Fruit fly (Drosophila melanogaster) whole organism, embryonic: ENCODE data around the gene CG4577.

Source experiments
- BEAF-32 ChIP-seq: fragments of 200-800 bp; sonication (Bioruptor generic); optimal IDR thresholded peaks from 3 replicates; lab custom pipeline; 2017; ENCODE audit warnings: missing biosample characterization, missing genetic modification characterization, mild to moderate bottlenecking, moderate library complexity, missing genetic modification reagents
- Bteb2 ChIP-seq: fragments of 200-800 bp; sonication (Bioruptor generic); optimal IDR thresholded peaks from 2 replicates; lab custom pipeline; 2016; ENCODE audit warnings: missing biosample characterization, missing genetic modification characterization
- CG10267 ChIP-seq: fragments of 200-800 bp; sonication (Bioruptor generic); optimal IDR thresholded peaks from 2 replicates; lab custom pipeline; 2018; ENCODE audit warnings: missing biosample characterization, mild to moderate bottlenecking, missing genetic modification characterization, moderate library complexity
- CG11398 ChIP-seq: fragments of 200-800 bp; sonication (Bioruptor generic); optimal IDR thresholded peaks from 2 replicates; lab custom pipeline; 2016; ENCODE audit warnings: missing biosample characterization, missing genetic modification characterization
- CG13424 ChIP-seq: fragments of 200-800 bp; sonication (Bioruptor generic); optimal IDR thresholded peaks from 2 replicates; lab custom pipeline; 2019; ENCODE audit warnings: missing biosample characterization, mild to moderate bottlenecking, missing genetic modification characterization, moderate library complexity
- CG18476 ChIP-seq: fragments of 200-800 bp; sonication (Bioruptor generic); optimal IDR thresholded peaks from 2 replicates; lab custom pipeline; 2016; ENCODE audit warnings: missing biosample characterization, mild to moderate bottlenecking, missing genetic modification characterization
- CG2712 ChIP-seq: fragments of 200-800 bp; optimal IDR thresholded peaks from 3 replicates; lab custom pipeline; 2019; ENCODE audit warnings: missing biosample characterization, mild to moderate bottlenecking, missing genetic modification characterization, moderate library complexity
- CG30431 ChIP-seq: fragments of 200-800 bp; sonication (Bioruptor generic); optimal IDR thresholded peaks from 2 replicates; lab custom pipeline; 2017; ENCODE audit warnings: missing biosample characterization, missing genetic modification characterization
- CG33213 ChIP-seq: fragments of 200-800 bp; sonication (Bioruptor generic); optimal IDR thresholded peaks from 3 replicates; lab custom pipeline; 2016; ENCODE audit warnings: missing biosample characterization, missing genetic modification characterization
- CG3407 ChIP-seq: fragments of 200-800 bp; sonication (Bioruptor generic); optimal IDR thresholded peaks from 2 replicates; lab custom pipeline; 2018; ENCODE audit warnings: missing biosample characterization, mild to moderate bottlenecking, missing genetic modification characterization
- CG4854 ChIP-seq: fragments of 200-800 bp; sonication (Bioruptor generic); optimal IDR thresholded peaks from 2 replicates; lab custom pipeline; 2016; ENCODE audit warnings: missing biosample characterization, missing genetic modification characterization, inconsistent platforms
- CG6254 ChIP-seq: fragments of 200-800 bp; sonication (Bioruptor generic); optimal IDR thresholded peaks from 3 replicates; lab custom pipeline; 2017; ENCODE audit warnings: mild to moderate bottlenecking, missing biosample characterization, missing genetic modification reagents, missing genetic modification characterization
- CG7745 ChIP-seq: fragments of 200-800 bp; sonication (Bioruptor generic); optimal IDR thresholded peaks from 2 replicates; lab custom pipeline; 2018; ENCODE audit warnings: missing biosample characterization, mild to moderate bottlenecking, missing genetic modification characterization, moderate library complexity
- D ChIP-seq, 2 experiments: fragments of 200-800 bp in 1 of 2; fragments of >200 bp in 1 of 2; sonication (Bioruptor generic) in 1 of 2; optimal IDR thresholded peaks; 2 replicates in 1 of 2; 3 replicates in 1 of 2; lab custom pipeline; 2017; ENCODE audit warnings: mild to moderate bottlenecking in 1 of 2, missing biosample characterization in 1 of 2, missing genetic modification characterization in 1 of 2, missing genetic modification reagents in 1 of 2
- Dbx ChIP-seq: fragments of 200-800 bp; sonication (Bioruptor generic); IDR thresholded peaks from 3 replicates; pipeline ENCODE4 v1.3.6; 2022; ENCODE audit warnings: missing biosample characterization, missing genetic modification characterization
- Dip3 ChIP-seq: fragments of 200-800 bp; sonication (Bioruptor generic); optimal IDR thresholded peaks from 3 replicates; lab custom pipeline; 2016; ENCODE audit warnings: missing biosample characterization, missing genetic modification characterization
- Doc3 ChIP-seq: fragments of 200-800 bp; sonication (Bioruptor generic); IDR thresholded peaks from 3 replicates; pipeline ENCODE4 v1.3.6; 2022; ENCODE audit warnings: missing biosample characterization, missing genetic modification characterization; ENCODE audit not compliant: partially characterized antibody
- Ets65A ChIP-seq: fragments of 200-800 bp; sonication (Bioruptor generic); peaks from one replicate; lab custom pipeline; 2016; ENCODE audit warnings: missing biosample characterization, missing genetic modification characterization
- H15 ChIP-seq: fragments of 200-800 bp; sonication (Bioruptor generic); IDR thresholded peaks from 3 replicates; pipeline ENCODE4 v1.3.6; 2022; ENCODE audit warnings: missing biosample characterization, missing genetic modification characterization
- Hr3 ChIP-seq: fragments of 200-800 bp; sonication (Bioruptor generic); optimal IDR thresholded peaks from 3 replicates; lab custom pipeline; 2016; ENCODE audit warnings: missing biosample characterization, missing genetic modification characterization
- NC2α ChIP-seq: fragments of 200-800 bp; sonication (Bioruptor generic); optimal IDR thresholded peaks from 2 replicates; lab custom pipeline; 2016; ENCODE audit warnings: missing biosample characterization, missing genetic modification characterization
- NC2β ChIP-seq: fragments of 200-800 bp; sonication (Bioruptor generic); optimal IDR thresholded peaks from 2 replicates; lab custom pipeline; 2016; ENCODE audit warnings: missing biosample characterization, missing genetic modification characterization
- NFAT ChIP-seq: fragments of 200-800 bp; sonication (Bioruptor generic); IDR thresholded peaks from 2 replicates; pipeline ENCODE4 v1.3.6; 2022; ENCODE audit warnings: missing biosample characterization, missing genetic modification characterization
- NK7.1 ChIP-seq: fragments of 200-800 bp; sonication (Bioruptor generic); optimal IDR thresholded peaks from 3 replicates; lab custom pipeline; 2016; ENCODE audit warnings: missing biosample characterization, missing genetic modification characterization
- Nf-YA ChIP-seq: fragments of 200-800 bp; sonication (Bioruptor generic); IDR thresholded peaks from 2 replicates; pipeline ENCODE4 v1.3.6; 2022; ENCODE audit warnings: missing biosample characterization, missing genetic modification characterization
- Sox102F ChIP-seq: fragments of 200-800 bp; sonication (Bioruptor generic); optimal IDR thresholded peaks from 2 replicates; lab custom pipeline; 2018; ENCODE audit warnings: missing biosample characterization, mild to moderate bottlenecking, missing genetic modification characterization, moderate library complexity
- Tbp ChIP-seq: fragments of >200 bp; optimal IDR thresholded peaks from 2 replicates; lab custom pipeline; 2018; ENCODE audit warnings: missing biosample characterization, missing genetic modification characterization
- Xrp1 ChIP-seq: fragments of 200-800 bp; sonication (Bioruptor generic); IDR thresholded peaks from 2 replicates; pipeline ENCODE4 v1.3.6; 2022; ENCODE audit warnings: missing biosample characterization, missing genetic modification characterization
- bigmax ChIP-seq: fragments of 200-800 bp; sonication (Bioruptor generic); optimal IDR thresholded peaks from 2 replicates; lab custom pipeline; 2018; ENCODE audit warnings: missing biosample characterization, mild to moderate bottlenecking, missing genetic modification characterization
- caup ChIP-seq: fragments of 200-800 bp; sonication (Bioruptor generic); optimal IDR thresholded peaks from 3 replicates; lab custom pipeline; 2017; ENCODE audit warnings: missing biosample characterization, mild to moderate bottlenecking, missing genetic modification characterization, moderate library complexity; ENCODE audit not compliant: severe bottlenecking
- chinmo ChIP-seq: fragments of 200-800 bp; sonication (Bioruptor generic); IDR thresholded peaks from 4 replicates; pipeline ENCODE4 v1.3.6; 2022; ENCODE audit warnings: missing biosample characterization, missing genetic modification characterization; ENCODE audit not compliant: partially characterized antibody
- corto ChIP-seq: fragments of 200-800 bp; sonication (Bioruptor generic); optimal IDR thresholded peaks from 2 replicates; lab custom pipeline; 2016; ENCODE audit warnings: missing biosample characterization, mild to moderate bottlenecking, missing genetic modification characterization, moderate library complexity
- cwo ChIP-seq: fragments of 200-800 bp; sonication (Bioruptor generic); optimal IDR thresholded peaks from 3 replicates; lab custom pipeline; 2017; ENCODE audit warnings: missing biosample characterization, missing genetic modification characterization, mild to moderate bottlenecking, moderate library complexity, missing genetic modification reagents
- hth ChIP-seq: fragments of >200 bp; optimal IDR thresholded peaks from 2 replicates; lab custom pipeline; 2017; ENCODE audit warnings: inconsistent platforms
- ind ChIP-seq: fragments of 200-800 bp; sonication (Bioruptor generic); optimal IDR thresholded peaks from 3 replicates; lab custom pipeline; 2016; ENCODE audit warnings: missing biosample characterization, missing genetic modification characterization
- jigr1 ChIP-seq: fragments of 200-800 bp; sonication (Bioruptor generic); IDR thresholded peaks from 3 replicates; pipeline ENCODE4 v1.3.6; 2022; ENCODE audit warnings: missing biosample characterization, missing genetic modification characterization
- lab ChIP-seq: fragments of 200-800 bp; sonication (Bioruptor generic); optimal IDR thresholded peaks from 3 replicates; lab custom pipeline; 2017; ENCODE audit warnings: missing biosample characterization, missing genetic modification characterization, mild to moderate bottlenecking, moderate library complexity, missing genetic modification reagents
- lbe ChIP-seq: fragments of 200-800 bp; sonication (Bioruptor generic); optimal IDR thresholded peaks from 2 replicates; lab custom pipeline; 2016; ENCODE audit warnings: missing biosample characterization, mild to moderate bottlenecking, missing genetic modification characterization
- mirr ChIP-seq: fragments of 200-800 bp; sonication (Bioruptor generic); optimal IDR thresholded peaks from 3 replicates; lab custom pipeline; 2018; ENCODE audit warnings: missing biosample characterization, mild to moderate bottlenecking, missing genetic modification characterization
- pros ChIP-seq: fragments of 200-800 bp; sonication (Bioruptor generic); optimal IDR thresholded peaks from 3 replicates; lab custom pipeline; 2019; ENCODE audit warnings: missing biosample characterization, mild to moderate bottlenecking, missing genetic modification characterization, moderate library complexity
- ro ChIP-seq: fragments of 200-800 bp; sonication (Bioruptor generic); IDR thresholded peaks from 2 replicates; pipeline ENCODE4 v1.3.6; 2022; ENCODE audit warnings: missing biosample characterization, missing genetic modification characterization
- salm ChIP-seq: fragments of 200-800 bp; sonication (Bioruptor generic); optimal IDR thresholded peaks from 2 replicates; lab custom pipeline; 2018; ENCODE audit warnings: missing biosample characterization, mild to moderate bottlenecking, missing genetic modification characterization
- slbo ChIP-seq: fragments of 200-800 bp; sonication (Bioruptor generic); IDR thresholded peaks from 2 replicates; pipeline ENCODE4 v1.3.6; 2022; ENCODE audit warnings: missing biosample characterization, missing genetic modification characterization
- sr ChIP-seq: fragments of 200-800 bp; sonication (Bioruptor generic); IDR thresholded peaks from 3 replicates; pipeline ENCODE4 v1.3.6; 2022; ENCODE audit warnings: missing biosample characterization, missing genetic modification characterization
- sug ChIP-seq: fragments of 200-800 bp; optimal IDR thresholded peaks from 2 replicates; lab custom pipeline; 2019; ENCODE audit warnings: missing biosample characterization, mild to moderate bottlenecking, missing genetic modification characterization, moderate library complexity
- toy ChIP-seq: fragments of 200-800 bp; sonication (Bioruptor generic); IDR thresholded peaks from 2 replicates; pipeline ENCODE4 v1.3.6; 2022; ENCODE audit warnings: missing biosample characterization, missing genetic modification characterization
- trh ChIP-seq: fragments of 200-800 bp; sonication (Bioruptor generic); optimal IDR thresholded peaks from 2 replicates; lab custom pipeline; 2016; ENCODE audit warnings: missing biosample characterization, missing genetic modification characterization
- tx ChIP-seq: fragments of 200-800 bp; sonication (Bioruptor generic); optimal IDR thresholded peaks from 2 replicates; lab custom pipeline; 2016; ENCODE audit warnings: missing biosample characterization, missing genetic modification characterization
- unpg ChIP-seq: fragments of 200-800 bp; sonication (Bioruptor generic); optimal IDR thresholded peaks from 3 replicates; lab custom pipeline; 2018; ENCODE audit warnings: missing biosample characterization, mild to moderate bottlenecking, missing genetic modification characterization, moderate library complexity
- wdn ChIP-seq: fragments of 200-800 bp; sonication (Bioruptor generic); IDR thresholded peaks from 2 replicates; pipeline ENCODE4 v1.3.6; 2022; ENCODE audit warnings: missing biosample characterization, missing genetic modification characterization
- zen2 ChIP-seq: fragments of 200-800 bp; sonication (Bioruptor generic); IDR thresholded peaks from 3 replicates; pipeline ENCODE4 v1.3.6; 2022; ENCODE audit warnings: missing biosample characterization, missing genetic modification characterization; ENCODE audit not compliant: partially characterized antibody

CG4577 gene

DNA sequence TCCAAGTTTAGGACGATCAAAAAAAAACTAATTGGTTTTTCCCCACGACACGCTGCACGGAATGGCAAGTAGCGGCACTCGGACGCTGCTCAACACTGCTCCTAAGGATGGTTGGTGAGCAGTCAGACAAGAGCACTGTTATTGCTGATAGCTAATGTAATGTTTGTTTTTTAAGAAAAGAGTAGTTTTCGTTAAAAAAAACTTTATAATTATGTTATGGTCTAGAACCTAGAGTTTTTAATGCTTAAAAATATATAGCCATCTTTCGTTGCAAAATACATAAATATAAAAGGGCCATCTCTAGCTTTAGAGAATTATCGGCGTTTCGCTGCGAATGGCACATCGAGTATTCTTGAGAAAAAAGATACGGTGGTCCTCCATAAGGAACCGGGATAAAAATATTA lies 38.2 kb downstream of the CG4577 start, which contains the start of the genes Charon and CG4887 (continued):
- no peak for TF ChIP-seq lbe (GFP tag; lab: Kevin White, UChicago)
- peak; percentile 49 for TF ChIP-seq salm (tag; lab: Kevin White, UChicago)
- no peak for TF ChIP-seq D (optimal IDR thresholded peaks at IDR 0.05; lab: Kevin White, UChicago)
- no peak for TF ChIP-seq D (GFP tag; optimal IDR thresholded peaks at IDR 0.05; lab: Kevin White, UChicago)
- no peak for TF ChIP-seq jigr1 (GFP tag; lab: Robert Waterston, UW)
- peak; percentile 45 for TF ChIP-seq NK7.1 (GFP tag; lab: Kevin White, UChicago)
- peak; percentile 83 for TF ChIP-seq CG2712 (tag; lab: Kevin White, UChicago)
- no peak for TF ChIP-seq CG18476 (GFP tag; lab: Kevin White, UChicago)
- peak; percentile 84 for TF ChIP-seq BEAF-32 (GFP tag; lab: Kevin White, UChicago)
- TF ChIP-seq Dbx (GFP tag; lab: Robert Waterston, UW): peak; percentile 89
- peak; percentile 74 for TF ChIP-seq CG4854 (GFP tag; lab: Kevin White, UChicago)
- TF ChIP-seq ind: peak; percentile 88
- no peak for TF ChIP-seq sr
- peak; percentile 68 for TF ChIP-seq ro (GFP tag; lab: Robert Waterston, UW)
- no peak for TF ChIP-seq corto (GFP tag; lab: Kevin White, UChicago)
- TF ChIP-seq Bteb2 (GFP tag; lab: Kevin White, UChicago): peak; percentile 71
- no peak for TF ChIP-seq sug (tag; lab: Kevin White, UChicago)
- no peak for TF ChIP-seq hth (lab: Kevin White, UChicago)
- TF ChIP-seq slbo (GFP tag; lab: Robert Waterston, UW): peak; percentile 92
- TF ChIP-seq CG6254: no peak
- peak; percentile 67 for TF ChIP-seq CG11398 (GFP tag; lab: Kevin White, UChicago)
- no peak for TF ChIP-seq CG7745 (tag; lab: Kevin White, UChicago)
- no peak for TF ChIP-seq zen2
- peak; percentile 83 for TF ChIP-seq Hr3 (GFP tag; lab: Kevin White, UChicago)
- TF ChIP-seq Tbp (GFP tag; lab: Kevin White, UChicago): no peak
- no peak for TF ChIP-seq CG3407 (GFP tag; lab: Kevin White, UChicago)
- peak; percentile 90 for TF ChIP-seq CG13424
- TF ChIP-seq lab: no peak
- peak; percentile 52; the same call in 1 of the 2 replicates for TF ChIP-seq Nf-YA
- peak; percentile 59 for TF ChIP-seq NC2α (GFP tag; lab: Kevin White, UChicago)
- peak; percentile 86 for TF ChIP-seq Xrp1 (GFP tag; lab: Robert Waterston, UW)
- peak; percentile 79 for TF ChIP-seq NC2β
- peak; percentile 55 for TF ChIP-seq wdn (GFP tag; lab: Robert Waterston, UW)
- TF ChIP-seq CG10267 (tag; lab: Kevin White, UChicago): peak; percentile 97
- TF ChIP-seq caup (GFP tag; lab: Kevin White, UChicago): peak; percentile 73
- peak; percentile 48 for TF ChIP-seq cwo
- peak; percentile 98 for TF ChIP-seq Ets65A (GFP tag; lab: Kevin White, UChicago)
- TF ChIP-seq NFAT (GFP tag; lab: Robert Waterston, UW): peak; percentile 80
- peak; percentile 78 for TF ChIP-seq CG33213 (GFP tag; lab: Kevin White, UChicago)
- peak; percentile 72; the same call in 1 of the 3 replicates for TF ChIP-seq H15
- peak; percentile 79 for TF ChIP-seq tx
- TF ChIP-seq unpg (GFP tag; lab: Kevin White, UChicago): no peak
- peak; percentile 5 for TF ChIP-seq mirr
- peak; percentile 65; the same call in 2 of the 3 replicates for TF ChIP-seq Doc3 (GFP tag; lab: Robert Waterston, UW)
- no peak for TF ChIP-seq pros
- peak; percentile 91 for TF ChIP-seq Dip3
- TF ChIP-seq Sox102F: no peak
- peak; percentile 21; the same call in 1 of the 2 replicates for TF ChIP-seq toy (GFP tag; lab: Robert Waterston, UW)
- TF ChIP-seq bigmax (GFP tag; lab: Kevin White, UChicago): no peak
- TF ChIP-seq CG30431: peak; percentile 57
- no peak for TF ChIP-seq chinmo
- TF ChIP-seq trh (GFP tag; lab: Kevin White, UChicago): peak; percentile 73
